Fruit fly (Drosophila melanogaster) whole organism: ENCODE measurements around the gene msl-2.

Source experiments
- Dll ChIP-seq: fragments of >200 bp; optimal IDR thresholded peaks from 2 replicates; lab custom pipeline; 2017
- pan ChIP-seq: fragments of >200 bp; optimal IDR thresholded peaks from 2 replicates; lab custom pipeline; 2017
- psq ChIP-seq: fragments of >200 bp; optimal IDR thresholded peaks from 2 replicates; lab custom pipeline; 2017
- usp ChIP-seq: fragments of >200 bp; optimal IDR thresholded peaks from 2 replicates; lab custom pipeline; 2017; ENCODE audit warnings: missing biosample characterization, missing genetic modification characterization, mixed read lengths

DNA sequence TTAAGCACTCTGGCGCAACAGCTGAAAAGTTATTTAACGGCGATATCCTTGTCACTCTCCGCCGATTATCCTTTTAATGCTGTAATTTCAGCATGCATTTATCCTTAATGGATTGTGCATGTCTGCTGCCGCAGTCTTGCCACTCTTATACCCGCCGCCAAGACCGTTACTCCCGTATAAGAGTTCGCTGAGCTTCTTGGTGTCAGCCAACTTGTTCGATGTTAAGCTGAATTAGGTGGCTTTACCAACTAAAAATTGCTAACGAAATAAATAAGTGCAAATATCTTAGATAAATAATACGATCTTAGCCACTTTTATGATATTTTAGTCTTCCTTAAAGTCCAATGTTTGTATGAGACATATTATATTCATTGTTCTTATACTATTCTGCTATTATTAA lies 24.8 kb downstream of the msl-2 start:
- no peak for TF ChIP-seq usp (GFP tag; lab: Kevin White, UChicago)
- no peak for TF ChIP-seq pan (lab: Kevin White, UChicago)
- TF ChIP-seq psq = no peak
- no peak for TF ChIP-seq Dll (lab: Kevin White, UChicago)
